Worm (Caenorhabditis elegans) whole organism, L4/young adult: ENCODE results near the gene ccep-97.

Experiments
- W03F9.2 ChIP-seq: fragments of 150-350 bp; optimal IDR thresholded peaks from 2 replicates; lab custom pipeline; 2014; ENCODE audit warnings: missing biosample characterization, missing genetic modification characterization
- him-1 ChIP-seq: sonication (generic microtip); optimal IDR thresholded peaks from 2 replicates; lab custom pipeline; 2016; ENCODE audit warnings: missing genotype, missing genetic modification reagents, missing genetic modification characterization, missing compliant biosample characterization

ce11 chrV:4794308-4794707, 24.2 kb downstream of the ccep-97 start, which contains the start of gene R02F11.2:
- TF ChIP-seq him-1 = no peak
- no peak for TF ChIP-seq W03F9.2
